Fruit fly (Drosophila melanogaster) whole organism, embryonic: ENCODE results near the gene Nepl13.
A peak's percentile ranks its signal among the peaks of the same experiment; 100 is the strongest.

Experiments used
- Asciz ChIP-seq: fragments of 200-800 bp; sonication (Bioruptor generic); optimal IDR thresholded peaks from 2 replicates; lab custom pipeline; 2017; ENCODE audit warnings: missing biosample characterization, mild to moderate bottlenecking, missing genetic modification characterization, missing genetic modification reagents
- Bdp1 ChIP-seq: fragments of 200-800 bp; sonication (Bioruptor generic); optimal IDR thresholded peaks from 3 replicates; lab custom pipeline; 2016; ENCODE audit warnings: missing biosample characterization, missing genetic modification characterization
- CG10147 ChIP-seq: fragments of 200-800 bp; sonication (Bioruptor generic); optimal IDR thresholded peaks from 2 replicates; lab custom pipeline; 2019; ENCODE audit warnings: missing biosample characterization, mild to moderate bottlenecking, missing genetic modification characterization, moderate library complexity
- CG10366 ChIP-seq: fragments of 200-800 bp; sonication (Bioruptor generic); IDR thresholded peaks from 2 replicates; pipeline ENCODE4 v1.3.6; 2022; ENCODE audit warnings: missing biosample characterization, missing genetic modification characterization
- CG10959 ChIP-seq: fragments of 200-800 bp; sonication (Bioruptor generic); IDR thresholded peaks from 2 replicates; pipeline ENCODE4 v1.3.6; 2022; ENCODE audit warnings: missing biosample characterization, missing genetic modification characterization
- CG11560 ChIP-seq: fragments of 200-800 bp; sonication (Bioruptor generic); IDR thresholded peaks from 3 replicates; pipeline ENCODE4 v1.3.6; 2022; ENCODE audit warnings: missing biosample characterization, missing genetic modification characterization
- CG12391 ChIP-seq: fragments of 200-800 bp; sonication (Bioruptor generic); optimal IDR thresholded peaks from 3 replicates; lab custom pipeline; 2018; ENCODE audit warnings: missing biosample characterization, mild to moderate bottlenecking, missing genetic modification characterization, moderate library complexity
- CG12942 ChIP-seq: fragments of 200-800 bp; sonication (Bioruptor generic); optimal IDR thresholded peaks from 3 replicates; lab custom pipeline; 2016; ENCODE audit warnings: missing biosample characterization, missing genetic modification characterization
- CG13296 ChIP-seq: fragments of 200-800 bp; sonication (Bioruptor generic); optimal IDR thresholded peaks from 3 replicates; lab custom pipeline; 2018; ENCODE audit warnings: missing biosample characterization, mild to moderate bottlenecking, missing genetic modification characterization
- CG14860 ChIP-seq: fragments of 200-800 bp; sonication (Bioruptor generic); IDR thresholded peaks from 3 replicates; pipeline ENCODE4 v1.3.6; 2022; ENCODE audit warnings: missing biosample characterization, missing genetic modification characterization; ENCODE audit not compliant: partially characterized antibody
- CG15696 ChIP-seq: fragments of 200-800 bp; sonication (Bioruptor generic); optimal IDR thresholded peaks from 2 replicates; lab custom pipeline; 2019; ENCODE audit warnings: missing biosample characterization, mild to moderate bottlenecking, missing genetic modification characterization, moderate library complexity
- CG18476 ChIP-seq: fragments of 200-800 bp; sonication (Bioruptor generic); optimal IDR thresholded peaks from 2 replicates; lab custom pipeline; 2016; ENCODE audit warnings: missing biosample characterization, mild to moderate bottlenecking, missing genetic modification characterization
- CG2889 ChIP-seq: fragments of 200-800 bp; sonication (Bioruptor generic); IDR thresholded peaks from 3 replicates; pipeline ENCODE4 v1.3.6; 2022; ENCODE audit warnings: missing biosample characterization, missing genetic modification characterization
- CG31441 ChIP-seq: fragments of 200-800 bp; sonication (Bioruptor generic); IDR thresholded peaks from 2 replicates; pipeline ENCODE4 v1.3.6; 2022; ENCODE audit warnings: missing biosample characterization, missing genetic modification characterization
- CG32532 ChIP-seq: fragments of 200-800 bp; sonication (Bioruptor generic); IDR thresholded peaks from 2 replicates; pipeline ENCODE4 v1.3.6; 2022; ENCODE audit warnings: missing biosample characterization, missing genetic modification characterization
- CG32767 ChIP-seq: fragments of 200-800 bp; sonication (Bioruptor generic); IDR thresholded peaks from 2 replicates; pipeline ENCODE4 v1.3.6; 2022; ENCODE audit warnings: missing biosample characterization, missing genetic modification characterization
- CG3281 ChIP-seq: fragments of 200-800 bp; sonication (Bioruptor generic); optimal IDR thresholded peaks from 3 replicates; lab custom pipeline; 2017; ENCODE audit warnings: missing biosample characterization, mild to moderate bottlenecking, missing genetic modification characterization
- CG34224 ChIP-seq: fragments of 200-800 bp; sonication (Bioruptor generic); IDR thresholded peaks from 3 replicates; pipeline ENCODE4 v1.3.6; 2022; ENCODE audit warnings: missing biosample characterization, missing genetic modification characterization; ENCODE audit not compliant: partially characterized antibody
- CG34376 ChIP-seq: fragments of 200-800 bp; sonication (Bioruptor generic); optimal IDR thresholded peaks from 2 replicates; lab custom pipeline; 2018; ENCODE audit warnings: missing biosample characterization, mild to moderate bottlenecking, missing genetic modification characterization
- CG5245 ChIP-seq: fragments of 200-800 bp; sonication (Bioruptor generic); optimal IDR thresholded peaks from 3 replicates; lab custom pipeline; 2016; ENCODE audit warnings: missing biosample characterization, missing genetic modification characterization
- CG5953 ChIP-seq: fragments of 200-800 bp; sonication (Bioruptor generic); IDR thresholded peaks from 2 replicates; pipeline ENCODE4 v1.3.6; 2022; ENCODE audit warnings: missing biosample characterization, missing genetic modification characterization
- CG6175 ChIP-seq: fragments of 200-800 bp; sonication (Bioruptor generic); IDR thresholded peaks from 3 replicates; pipeline ENCODE4 v1.3.6; 2022; ENCODE audit warnings: missing biosample characterization, missing genetic modification characterization
- CG8290 ChIP-seq, 3 experiments: fragments of 200-800 bp; sonication (Bioruptor generic); optimal IDR thresholded peaks; 2 replicates each; lab custom pipeline; 2016 to 2019; ENCODE audit warnings: missing biosample characterization in 3 of 3, missing genetic modification characterization in 3 of 3, mild to moderate bottlenecking in 2 of 3, moderate library complexity in 1 of 3
- Dip2 ChIP-seq: fragments of 200-800 bp; sonication (Bioruptor generic); IDR thresholded peaks from 2 replicates; pipeline ENCODE4 v1.3.6; 2022; ENCODE audit warnings: missing biosample characterization, missing genetic modification characterization
- Hr78 ChIP-seq, 2 experiments: fragments of 200-800 bp in 1 of 2; fragments of >200 bp in 1 of 2; sonication (Bioruptor generic) in 1 of 2; optimal IDR thresholded peaks; 2 replicates each; lab custom pipeline; 2017 to 2019; ENCODE audit warnings: missing biosample characterization in 2 of 2, missing genetic modification characterization in 2 of 2, mild to moderate bottlenecking in 1 of 2, moderate library complexity in 1 of 2
- Lhr ChIP-seq: fragments of 200-800 bp; sonication (Bioruptor generic); optimal IDR thresholded peaks from 3 replicates; lab custom pipeline; 2017; ENCODE audit warnings: mild to moderate bottlenecking, missing biosample characterization, missing genetic modification reagents, missing genetic modification characterization
- MESR4 ChIP-seq: fragments of 200-800 bp; sonication (Bioruptor generic); optimal IDR thresholded peaks from 2 replicates; lab custom pipeline; 2018; ENCODE audit warnings: missing biosample characterization, mild to moderate bottlenecking, missing genetic modification characterization, moderate library complexity
- Mes4 ChIP-seq: fragments of 200-800 bp; sonication (Bioruptor generic); optimal IDR thresholded peaks from 2 replicates; lab custom pipeline; 2016; ENCODE audit warnings: missing biosample characterization, missing genetic modification characterization
- NC2α ChIP-seq: fragments of 200-800 bp; sonication (Bioruptor generic); optimal IDR thresholded peaks from 2 replicates; lab custom pipeline; 2016; ENCODE audit warnings: missing biosample characterization, missing genetic modification characterization
- Pdp1 ChIP-seq, 2 experiments: fragments of 200-800 bp; sonication (Bioruptor generic); optimal IDR thresholded peaks; 3 replicates each; lab custom pipeline; 2016; ENCODE audit warnings: missing biosample characterization in 2 of 2, missing genetic modification characterization in 2 of 2, mild to moderate bottlenecking in 1 of 2, moderate library complexity in 1 of 2
- Trl ChIP-seq, 3 experiments: fragments of >200 bp in 2 of 3; fragments of 200-800 bp in 1 of 3; sonication (Bioruptor generic) in 1 of 3; optimal IDR thresholded peaks; 2 replicates in 1 of 3; 3 replicates in 2 of 3; lab custom pipeline; 2016 to 2017; ENCODE audit warnings: missing biosample characterization in 1 of 3, missing genetic modification characterization in 1 of 3
- Xrp1 ChIP-seq: fragments of 200-800 bp; sonication (Bioruptor generic); IDR thresholded peaks from 2 replicates; pipeline ENCODE4 v1.3.6; 2022; ENCODE audit warnings: missing biosample characterization, missing genetic modification characterization
- ara ChIP-seq: fragments of 200-800 bp; sonication (Bioruptor generic); IDR thresholded peaks from 2 replicates; pipeline ENCODE4 v1.3.6; 2022; ENCODE audit warnings: missing biosample characterization, missing genetic modification characterization
- bigmax ChIP-seq: fragments of 200-800 bp; sonication (Bioruptor generic); optimal IDR thresholded peaks from 2 replicates; lab custom pipeline; 2018; ENCODE audit warnings: missing biosample characterization, mild to moderate bottlenecking, missing genetic modification characterization
- chif ChIP-seq, 2 experiments: fragments of 200-800 bp; sonication (Bioruptor generic); optimal IDR thresholded peaks; 3 replicates each; lab custom pipeline; 2016; ENCODE audit warnings: missing biosample characterization in 2 of 2, missing genetic modification characterization in 2 of 2
- cwo ChIP-seq: fragments of 200-800 bp; sonication (Bioruptor generic); optimal IDR thresholded peaks from 3 replicates; lab custom pipeline; 2017; ENCODE audit warnings: missing biosample characterization, missing genetic modification characterization, mild to moderate bottlenecking, moderate library complexity, missing genetic modification reagents
- danr ChIP-seq: fragments of 200-800 bp; sonication (Bioruptor generic); IDR thresholded peaks from 2 replicates; pipeline ENCODE4 v1.3.6; 2022; ENCODE audit warnings: missing biosample characterization, missing genetic modification characterization
- grau ChIP-seq: fragments of 200-800 bp; optimal IDR thresholded peaks from 3 replicates; lab custom pipeline; 2019; ENCODE audit warnings: missing biosample characterization, mild to moderate bottlenecking, missing genetic modification characterization, moderate library complexity
- kni ChIP-seq: fragments of 200-800 bp; sonication (Bioruptor generic); optimal IDR thresholded peaks from 3 replicates; lab custom pipeline; 2017; ENCODE audit warnings: mild to moderate bottlenecking, missing biosample characterization, missing genetic modification reagents, missing genetic modification characterization
- nmo ChIP-seq: fragments of 200-800 bp; sonication (Bioruptor generic); optimal IDR thresholded peaks from 2 replicates; lab custom pipeline; 2018; ENCODE audit warnings: missing biosample characterization, mild to moderate bottlenecking, missing genetic modification characterization, moderate library complexity
- onecut ChIP-seq: fragments of 200-800 bp; sonication (Bioruptor generic); IDR thresholded peaks from 2 replicates; pipeline ENCODE4 v1.3.6; 2022; ENCODE audit warnings: missing biosample characterization, missing genetic modification characterization
- run ChIP-seq: fragments of 200-800 bp; sonication (Bioruptor generic); optimal IDR thresholded peaks from 3 replicates; lab custom pipeline; 2018; ENCODE audit warnings: missing biosample characterization, mild to moderate bottlenecking, missing genetic modification characterization
- stwl ChIP-seq: fragments of 200-800 bp; sonication (Bioruptor generic); optimal IDR thresholded peaks from 3 replicates; lab custom pipeline; 2018; ENCODE audit warnings: missing biosample characterization, mild to moderate bottlenecking, missing genetic modification characterization, moderate library complexity
- tap ChIP-seq: fragments of 200-800 bp; optimal IDR thresholded peaks from 3 replicates; lab custom pipeline; 2019; ENCODE audit warnings: missing biosample characterization, mild to moderate bottlenecking, missing genetic modification characterization, moderate library complexity
- wor ChIP-seq: fragments of 200-800 bp; sonication (Bioruptor generic); IDR thresholded peaks from 2 replicates; pipeline ENCODE4 v1.3.6; 2022; ENCODE audit warnings: missing biosample characterization, missing genetic modification characterization
- zen ChIP-seq: fragments of 200-800 bp; sonication (Bioruptor generic); optimal IDR thresholded peaks from 3 replicates; lab custom pipeline; 2018; ENCODE audit warnings: missing biosample characterization, mild to moderate bottlenecking, missing genetic modification characterization, moderate library complexity

Nepl13 gene

DNA sequence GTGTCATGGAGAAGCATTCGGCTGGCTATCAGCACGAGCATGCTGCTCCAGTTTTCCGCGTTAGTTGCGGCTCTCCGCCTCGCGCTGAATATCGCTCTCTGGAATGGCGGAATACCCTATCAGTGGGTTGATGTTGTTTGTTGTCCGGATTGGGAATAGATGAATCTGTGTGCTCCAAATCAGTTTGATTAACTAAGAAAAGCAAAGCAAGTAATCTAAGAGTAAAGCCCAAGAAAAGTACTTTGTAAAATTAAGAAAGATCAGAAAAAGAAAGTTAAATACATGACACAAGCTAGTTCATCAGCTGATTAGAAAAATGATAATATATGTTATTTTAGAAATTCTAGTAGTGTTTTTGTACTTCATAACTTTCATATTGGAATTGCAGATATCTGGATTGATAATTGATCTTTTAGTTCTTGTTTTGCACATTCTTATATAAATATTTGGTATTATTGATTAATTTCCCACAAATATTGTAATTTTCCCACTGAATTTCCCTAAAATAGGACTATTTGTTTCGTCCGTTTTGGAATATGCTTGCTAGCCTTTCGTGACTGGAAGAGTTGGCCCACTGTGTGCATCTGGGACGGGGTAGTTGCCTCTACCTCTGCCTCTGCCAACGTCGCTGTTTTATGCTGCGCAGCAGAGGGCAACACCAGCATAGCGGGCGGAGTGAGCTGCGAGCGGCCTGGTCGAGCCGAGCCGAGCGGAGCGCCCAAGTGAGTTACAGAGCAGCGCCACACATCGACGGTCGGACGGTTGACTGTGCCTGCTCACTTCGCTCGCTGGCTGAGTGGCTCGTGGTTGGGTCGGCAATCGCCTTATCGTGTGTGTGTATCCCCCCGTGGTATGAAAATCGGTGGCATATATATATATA, 6.7 kb downstream of the Nepl13 start (continued):
- TF ChIP-seq CG10959 (GFP tag; lab: Robert Waterston, UW) (peak; percentile 17), danr (GFP tag; lab: Robert Waterston, UW) (0 out of 2 replicates have a peak, but pooled peaks have one; percentile 8), Pdp1 (GFP tag; optimal IDR thresholded peaks at IDR 0.05; lab: Kevin White, UChicago) (peak; percentile 8 to 55), CG32767 (GFP tag; lab: Robert Waterston, UW) (peak; percentile 70; the same call in 1 of the 2 replicates), Dip2 (GFP tag; lab: Robert Waterston, UW) (no peak), grau (tag; lab: Kevin White, UChicago) (peak; percentile 72), MESR4 (GFP tag; lab: Kevin White, UChicago) (peak; percentile 6), Bdp1 (no peak), kni (no peak), CG11560 (no peak), Xrp1 (peak; percentile 39; the same call in 1 of the 2 replicates), CG10366 (peak; percentile 45; the same call in 1 of the 2 replicates), CG8290 (GFP tag; optimal IDR thresholded peaks at IDR 0.05; lab: Kevin White, UChicago) (no peak), CG8290 (tag; optimal IDR thresholded peaks at IDR 0.05; lab: Kevin White, UChicago) (peak in 1 of 2 experiments; percentile 73), CG14860 (no peak), Lhr (GFP tag; lab: Kevin White, UChicago) (no peak), CG6175 (GFP tag; lab: Robert Waterston, UW) (peak; percentile 89), zen (tag; lab: Kevin White, UChicago) (no peak), ara (peak; percentile 39; the same call in 1 of the 2 replicates), Hr78 (GFP tag; optimal IDR thresholded peaks at IDR 0.05; lab: Kevin White, UChicago) (peak in 1 of 2 experiments; percentile 12), CG5245 (peak; percentile 33), CG12391 (tag; lab: Kevin White, UChicago) (peak; percentile 71), Mes4 (GFP tag; lab: Kevin White, UChicago) (peak; percentile 13), CG12942 (GFP tag; lab: Kevin White, UChicago) (peak; percentile 23), Trl (optimal IDR thresholded peaks at IDR 0.05; lab: Kevin White, UChicago) (peak; percentile 61 to 66), Trl (GFP tag; optimal IDR thresholded peaks at IDR 0.05; lab: Kevin White, UChicago) (peak; percentile 22), run (peak; percentile 15), CG31441 (GFP tag; lab: Robert Waterston, UW) (peak; percentile 77; the same call in 1 of the 2 replicates), NC2α (GFP tag; lab: Kevin White, UChicago) (no peak), CG18476 (GFP tag; lab: Kevin White, UChicago) (peak; percentile 46), tap (tag; lab: Kevin White, UChicago) (peak; percentile 50), CG34224 (GFP tag; lab: Robert Waterston, UW) (peak; percentile 50; the same call in 2 of the 3 replicates), wor (GFP tag; lab: Robert Waterston, UW) (no peak), CG34376 (GFP tag; lab: Kevin White, UChicago) (no peak), CG32532 (GFP tag; lab: Robert Waterston, UW) (peak; percentile 75), CG15696 (tag; lab: Kevin White, UChicago) (no peak), nmo (GFP tag; lab: Kevin White, UChicago) (peak; percentile 78), stwl (no peak), onecut (GFP tag; lab: Robert Waterston, UW) (no peak; the same call in 1 of the 2 replicates), CG2889 (GFP tag; lab: Robert Waterston, UW) (0 out of 3 replicates have a peak, but pooled peaks have one; percentile 16), CG3281 (GFP tag; lab: Kevin White, UChicago) (peak; percentile 71), CG5953 (GFP tag; lab: Robert Waterston, UW) (0 out of 2 replicates have a peak, but pooled peaks have one; percentile 4), chif (GFP tag; optimal IDR thresholded peaks at IDR 0.05; lab: Kevin White, UChicago) (peak in 1 of 2 experiments; percentile 40), bigmax (GFP tag; lab: Kevin White, UChicago) (peak; percentile 31), CG13296 (GFP tag; lab: Kevin White, UChicago) (peak; percentile 16), cwo (GFP tag; lab: Kevin White, UChicago) (peak; percentile 45), Asciz (GFP tag; lab: Kevin White, UChicago) (peak; percentile 60), CG10147 (GFP tag; lab: Kevin White, UChicago) (no peak)
